Fruit fly (Drosophila melanogaster) ovary, adult (tissue): ENCODE data around the gene CG2652.
A peak's percentile ranks its signal among the peaks of the same experiment; 100 is the strongest.

Experiments used
- CG17801 ChIP-seq: fragments of 200-800 bp; optimal IDR thresholded peaks from 2 replicates; lab custom pipeline; 2019; ENCODE audit warnings: missing biosample characterization, mild to moderate bottlenecking, missing genetic modification characterization, moderate library complexity; ENCODE audit not compliant: partially characterized antibody

CG2652 gene

dm6 chrX:2651128-2651527 is 31.6 kb downstream of the CG2652 start:
- no peak for TF ChIP-seq CG17801 (GFP tag; lab: Kevin White, UChicago)

- TF ChIP-seq CG17801 (GFP tag; lab: Kevin White, UChicago), result no peak
Measured at dm6 chrX:2648959-2649358, 33.8 kb downstream of the CG2652 start.

dm6 chrX:2647950-2648613 is 34.6 kb downstream of the CG2652 start:
- TF ChIP-seq CG17801 (GFP tag; lab: Kevin White, UChicago), result no peak

- TF ChIP-seq CG17801 (GFP tag; lab: Kevin White, UChicago), result no peak
Measured at dm6 chrX:2647472-2647883, 35.3 kb downstream of the CG2652 start.

- peak; percentile 94 for TF ChIP-seq CG17801 (GFP tag; lab: Kevin White, UChicago)
Measured at dm6 chrX:2646022-2646761, 36.5 kb downstream of the CG2652 start.

dm6 chrX:2645593-2645992 is 37.1 kb downstream of the CG2652 start:
- TF ChIP-seq CG17801 (GFP tag; lab: Kevin White, UChicago), result peak; percentile 58

- TF ChIP-seq CG17801 (GFP tag; lab: Kevin White, UChicago), result peak; percentile 66
Measured at dm6 chrX:2642484-2643379, 40.0 kb downstream of the CG2652 start.

dm6 chrX:2638646-2639045 is 44.1 kb downstream of the CG2652 start:
- TF ChIP-seq CG17801 (GFP tag; lab: Kevin White, UChicago), result no peak

dm6 chrX:2637914-2638313 is 44.8 kb downstream of the CG2652 start:
- TF ChIP-seq CG17801 (GFP tag; lab: Kevin White, UChicago), result no peak

dm6 chrX:2636825-2637535 is 45.8 kb downstream of the CG2652 start:
- no peak for TF ChIP-seq CG17801 (GFP tag; lab: Kevin White, UChicago)

dm6 chrX:2635953-2636715 is 46.6 kb downstream of the CG2652 start:
- TF ChIP-seq CG17801 (GFP tag; lab: Kevin White, UChicago), result no peak

dm6 chrX:2635075-2635643 is 47.6 kb downstream of the CG2652 start:
- no peak for TF ChIP-seq CG17801 (GFP tag; lab: Kevin White, UChicago)
